Worm (Caenorhabditis elegans) whole organism, early embryonic: ENCODE data around the gene tat-3.

Experiments
- F13C5.2 ChIP-seq: sonication (generic microtip); optimal IDR thresholded peaks from 2 replicates; lab custom pipeline; 2017; ENCODE audit warnings: mild to moderate bottlenecking, missing genetic modification characterization, inconsistent platforms, missing compliant biosample characterization
- ama-1 ChIP-seq: fragments of 150-350 bp; optimal IDR thresholded peaks from 2 replicates; lab custom pipeline; 2014
- ceh-36 ChIP-seq: sonication (generic microtip); optimal IDR thresholded peaks from 2 replicates; lab custom pipeline; 2016; ENCODE audit warnings: missing genetic modification characterization, inconsistent platforms, missing compliant biosample characterization
- ets-7 ChIP-seq: sonication (generic microtip); optimal IDR thresholded peaks from 2 replicates; lab custom pipeline; 2016; ENCODE audit warnings: missing genotype, missing genetic modification characterization, missing compliant biosample characterization
- flt-1 ChIP-seq: fragments of 200-800 bp; sonication (Bioruptor generic); IDR thresholded peaks from 2 replicates; pipeline ENCODE4 v1.3.6; 2022; ENCODE audit warnings: missing genetic modification characterization, missing compliant biosample characterization
- hmg-4 ChIP-seq: fragments of 200-800 bp; sonication (Bioruptor generic); optimal IDR thresholded peaks from 2 replicates; lab custom pipeline; 2018; ENCODE audit warnings: mild to moderate bottlenecking, missing genetic modification characterization, missing compliant biosample characterization
- hnd-1 ChIP-seq: sonication (generic microtip); optimal IDR thresholded peaks from 2 replicates; lab custom pipeline; 2016; ENCODE audit warnings: missing genetic modification characterization, missing compliant biosample characterization
- pes-1 ChIP-seq: fragments of 200-800 bp; sonication (Bioruptor generic); IDR thresholded peaks from 2 replicates; pipeline ENCODE4 v1.3.6; 2022; ENCODE audit warnings: missing genetic modification reagents, missing genetic modification characterization, missing compliant biosample characterization
- tbx-11 ChIP-seq: fragments of 200-800 bp; sonication (Bioruptor generic); IDR thresholded peaks from 2 replicates; pipeline ENCODE4 v1.3.6; 2022; ENCODE audit warnings: missing genetic modification characterization, missing compliant biosample characterization

DNA sequence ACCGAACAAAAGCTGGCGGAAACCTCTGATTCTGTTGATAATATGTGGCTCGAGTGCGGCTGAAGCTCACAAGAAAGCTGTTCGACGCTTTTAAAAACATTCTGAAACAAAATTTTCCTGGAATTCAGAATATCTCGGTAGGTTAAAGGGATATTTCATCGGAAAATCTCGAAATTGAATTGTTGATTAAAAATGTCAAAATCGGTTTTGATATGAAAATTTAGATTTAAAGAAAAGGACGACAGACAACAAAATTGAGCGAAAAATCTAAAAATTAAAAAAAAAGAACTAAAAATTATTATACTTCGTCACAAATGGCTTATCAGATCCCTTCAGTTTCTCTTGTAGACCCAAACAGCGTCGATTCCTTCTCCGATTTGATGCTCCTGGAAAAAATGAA, 30.0 kb downstream of the tat-3 start, which contains the start of gene Y39A1A.20:
- no peak for TF ChIP-seq tbx-11 (GFP tag; lab: Robert Waterston, UW)
- TF ChIP-seq ceh-36 = no peak
- TF ChIP-seq hmg-4 (GFP tag; lab: Kevin White, UChicago) = no peak
- no peak for TF ChIP-seq ama-1 (lab: Kevin White, UChicago)
- TF ChIP-seq F13C5.2 (tag; lab: Kevin White, UChicago) = no peak
- no peak for TF ChIP-seq ets-7 (tag; lab: Kevin White, UChicago)
- no peak for TF ChIP-seq hnd-1 (tag; lab: Kevin White, UChicago)
- no peak for TF ChIP-seq pes-1 (GFP tag; lab: Robert Waterston, UW)
- no peak for TF ChIP-seq flt-1
